Fruit fly (Drosophila melanogaster) whole organism, prepupa: ENCODE data around the gene Pex3.

Source experiments
- CG10631 ChIP-seq: fragments of 200-800 bp; sonication (Bioruptor generic); optimal IDR thresholded peaks from 2 replicates; lab custom pipeline; 2016; ENCODE audit warnings: missing biosample characterization, missing genetic modification characterization
- CG8632 ChIP-seq: fragments of 200-800 bp; sonication (Bioruptor generic); optimal IDR thresholded peaks from 3 replicates; lab custom pipeline; 2016; ENCODE audit warnings: missing biosample characterization, missing genetic modification characterization
- Gug ChIP-seq: fragments of 200-800 bp; sonication (Bioruptor generic); IDR thresholded peaks from 2 replicates; pipeline ENCODE4 v1.3.6; 2022; ENCODE audit warnings: missing biosample characterization, missing genetic modification characterization
- Hr39 ChIP-seq: fragments of 200-800 bp; sonication (Bioruptor generic); optimal IDR thresholded peaks from 2 replicates; lab custom pipeline; 2016; ENCODE audit warnings: missing biosample characterization, missing genetic modification characterization
- Lpt ChIP-seq: fragments of 200-800 bp; sonication (Bioruptor generic); optimal IDR thresholded peaks from 3 replicates; lab custom pipeline; 2016; ENCODE audit warnings: missing biosample characterization, missing genetic modification characterization
- OdsH ChIP-seq: fragments of 200-800 bp; sonication (Bioruptor generic); optimal IDR thresholded peaks from 3 replicates; lab custom pipeline; 2016; ENCODE audit warnings: missing biosample characterization, missing genetic modification characterization
- esn ChIP-seq: fragments of 200-800 bp; sonication (Bioruptor generic); optimal IDR thresholded peaks from 2 replicates; lab custom pipeline; 2016; ENCODE audit warnings: missing biosample characterization, mild to moderate bottlenecking, missing genetic modification characterization, moderate library complexity
- fd85E ChIP-seq: fragments of 200-800 bp; sonication (Bioruptor generic); optimal IDR thresholded peaks from 3 replicates; lab custom pipeline; 2016; ENCODE audit warnings: missing biosample characterization, missing genetic modification characterization

dm6 chr3L:15142004-15142890, 1.9 kb upstream of the Pex3 start, which contains the start of gene Pdi:
- no peak for TF ChIP-seq Gug (GFP tag; lab: Robert Waterston, UW)
- TF ChIP-seq Hr39 (GFP tag; lab: Kevin White, UChicago) = no peak
- TF ChIP-seq esn = peak; percentile 35
- no peak for TF ChIP-seq Lpt (GFP tag; lab: Kevin White, UChicago)
- TF ChIP-seq fd85E = no peak
- no peak for TF ChIP-seq CG8632 (GFP tag; lab: Kevin White, UChicago)
- no peak for TF ChIP-seq OdsH (GFP tag; lab: Kevin White, UChicago)
- no peak for TF ChIP-seq CG10631 (GFP tag; lab: Kevin White, UChicago)
